Fruit fly (Drosophila melanogaster): Measurements from ENCODE around the gene Exo84.

Exo84 gene

dm6 chr3R:26034643-26035368, 17.3 kb downstream of the Exo84 start (continued):
- TF ChIP-seq CG13775 (GFP tag; optimal IDR thresholded peaks at IDR 0.05): no peak
- TF ChIP-seq CG17328 (GFP tag; IDR thresholded peaks at IDR 0.05): no peak
- TF ChIP-seq mam (GFP tag; optimal IDR thresholded peaks at IDR 0.05): no peak
- no peak for TF ChIP-seq CG4707 (GFP tag; optimal IDR thresholded peaks at IDR 0.05)
- TF ChIP-seq ssp (GFP tag; IDR thresholded peaks at IDR 0.05): no peak
- no peak for TF ChIP-seq CG3281 (GFP tag; optimal IDR thresholded peaks at IDR 0.05)
- TF ChIP-seq hkb (optimal IDR thresholded peaks at IDR 0.05): no peak
- TF ChIP-seq hkb (GFP tag; IDR thresholded peaks at IDR 0.05): no peak
- TF ChIP-seq sc (optimal IDR thresholded peaks at IDR 0.05): no peak
- TF ChIP-seq sc (GFP tag; optimal IDR thresholded peaks at IDR 0.05): peak; percentile 15
- no peak for TF ChIP-seq stc (GFP tag; IDR thresholded peaks at IDR 0.05)
- TF ChIP-seq tll (GFP tag; optimal IDR thresholded peaks at IDR 0.05): peak in 1 of 2 experiments; percentile 38
- TF ChIP-seq lmd (GFP tag; IDR thresholded peaks at IDR 0.05): no peak
- TF ChIP-seq MTF-1 (GFP tag; optimal IDR thresholded peaks at IDR 0.05; ENCODE audit: borderline replicate concordance): no peak
- TF ChIP-seq Ravus (GFP tag; IDR thresholded peaks at IDR 0.05): no peak
- no peak for TF ChIP-seq Sox100B (GFP tag; optimal IDR thresholded peaks at IDR 0.05)
- TF ChIP-seq run (tag; optimal IDR thresholded peaks at IDR 0.05): no peak
- no peak for TF ChIP-seq Lhr (GFP tag; optimal IDR thresholded peaks at IDR 0.05)
- no peak for TF ChIP-seq CG8089 (GFP tag; optimal IDR thresholded peaks at IDR 0.05)
- peak in 1 of 3 experiments; percentile 40 for TF ChIP-seq Stat92E (GFP tag; optimal IDR thresholded peaks at IDR 0.05)
- no peak for TF ChIP-seq CG6813 (GFP tag; optimal IDR thresholded peaks at IDR 0.05)
- no peak for TF ChIP-seq CG18619 (GFP tag; optimal IDR thresholded peaks at IDR 0.05)
- no peak for TF ChIP-seq E2f2 (GFP tag; IDR thresholded peaks at IDR 0.05)
- TF ChIP-seq Dll (GFP tag; IDR thresholded peaks at IDR 0.05; ENCODE audit: partially characterized antibody): no peak
- no peak for TF ChIP-seq ERR (GFP tag; optimal IDR thresholded peaks at IDR 0.05)
- no peak for TF ChIP-seq Atf-2 (GFP tag; optimal IDR thresholded peaks at IDR 0.05)
- TF ChIP-seq lov (optimal IDR thresholded peaks at IDR 0.05): no peak
- TF ChIP-seq lov (GFP tag; IDR thresholded peaks at IDR 0.05): peak; percentile 37; the same call in 1 of the 3 replicates
- TF ChIP-seq CG16813 (GFP tag; IDR thresholded peaks at IDR 0.05; ENCODE audit: partially characterized antibody): no peak
- no peak for TF ChIP-seq Max (GFP tag; optimal IDR thresholded peaks at IDR 0.05)
- TF ChIP-seq klu (GFP tag; IDR thresholded peaks at IDR 0.05): no peak
- no peak for TF ChIP-seq grau (tag; optimal IDR thresholded peaks at IDR 0.05)
- no peak for TF ChIP-seq Nf-YB (GFP tag; optimal IDR thresholded peaks at IDR 0.05)
- TF ChIP-seq CG7839 (tag; optimal IDR thresholded peaks at IDR 0.05): no peak
- TF ChIP-seq da (GFP tag; optimal IDR thresholded peaks at IDR 0.05): peak; percentile 20
- no peak for TF ChIP-seq h (optimal IDR thresholded peaks at IDR 0.05)
- no peak for TF ChIP-seq ham (GFP tag; IDR thresholded peaks at IDR 0.05)
- TF ChIP-seq CG7357 (GFP tag; IDR thresholded peaks at IDR 0.05): no peak
- no peak for TF ChIP-seq sr (GFP tag; IDR thresholded peaks at IDR 0.05)
- TF ChIP-seq Dad (GFP tag; optimal IDR thresholded peaks at IDR 0.05): no peak
- no peak for TF ChIP-seq CG10274 (GFP tag; optimal IDR thresholded peaks at IDR 0.05)
- TF ChIP-seq odd (GFP tag; optimal IDR thresholded peaks at IDR 0.05): peak; percentile 61
- TF ChIP-seq CG14860 (GFP tag; IDR thresholded peaks at IDR 0.05; ENCODE audit: partially characterized antibody): no peak
- TF ChIP-seq CrebB (tag; optimal IDR thresholded peaks at IDR 0.05): no peak
- TF ChIP-seq CG12219 (GFP tag; optimal IDR thresholded peaks at IDR 0.05): no peak
- no peak for TF ChIP-seq Ets97D (GFP tag; optimal IDR thresholded peaks at IDR 0.05)
- no peak for TF ChIP-seq disco-r (GFP tag; optimal IDR thresholded peaks at IDR 0.05)
- no peak for TF ChIP-seq PHDP (tag; optimal IDR thresholded peaks at IDR 0.05)
- no peak for TF ChIP-seq Ada2b (GFP tag; IDR thresholded peaks at IDR 0.05)
- TF ChIP-seq fd3F (GFP tag; optimal IDR thresholded peaks at IDR 0.05): no peak
- TF ChIP-seq Deaf1 (tag; optimal IDR thresholded peaks at IDR 0.05): peak; percentile 38

Data from whole organism, embryonic.